Fruit fly (Drosophila melanogaster): Measurements from ENCODE around the gene CG31637.

DNA sequence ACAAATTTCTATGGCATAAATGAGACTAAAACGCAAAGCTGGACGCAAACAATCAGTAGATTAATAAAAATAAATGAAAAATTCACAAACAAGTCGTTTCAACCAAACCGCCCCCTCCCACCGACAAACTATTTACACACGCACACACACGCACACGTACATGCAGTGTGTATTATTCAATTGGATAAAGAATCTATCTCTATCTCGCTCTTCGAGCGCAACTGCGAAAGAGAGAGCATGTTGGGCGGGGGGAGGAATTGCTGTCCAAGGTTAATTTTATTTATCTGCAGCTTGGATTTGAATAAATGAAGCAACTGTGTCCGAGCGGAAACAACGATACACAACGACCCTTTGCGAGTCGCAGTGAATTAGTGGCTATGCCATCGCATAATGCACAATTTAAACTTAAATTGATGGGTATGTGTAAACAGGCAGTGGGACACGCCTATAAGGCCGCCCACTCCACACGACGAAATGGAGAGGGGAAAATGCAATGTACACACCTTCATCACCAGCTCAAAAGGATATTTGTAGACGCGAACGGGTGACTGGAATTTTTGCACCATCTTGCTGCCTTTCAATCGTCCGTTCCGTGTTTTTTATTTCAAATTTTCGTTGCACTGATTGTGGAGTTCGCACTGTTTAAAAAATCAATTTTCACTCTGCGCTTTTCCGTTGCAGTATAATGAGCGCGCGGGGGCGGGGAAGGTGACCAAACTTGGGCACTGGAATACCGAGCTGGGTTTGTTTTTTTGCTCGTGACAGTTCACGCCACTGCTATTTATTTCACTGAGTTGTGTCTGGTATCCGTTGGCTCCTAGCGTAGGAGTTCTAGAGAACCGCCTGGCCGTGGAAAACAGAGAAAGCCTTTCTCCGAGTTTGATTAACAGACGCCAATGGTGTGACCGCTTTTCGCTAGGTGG is 43.2 kb upstream of the CG31637 start, which contains the start of gene retm:
- TF ChIP-seq CTCF (optimal IDR thresholded peaks at IDR 0.05) (peak; percentile 36 to 67), CG8478 (optimal IDR thresholded peaks at IDR 0.05) (no peak)

Data from S2 (cell line).